Fruit fly (Drosophila melanogaster) whole organism, pupa: ENCODE measurements around the gene CG9743.
A peak's percentile ranks its signal among the peaks of the same experiment; 100 is the strongest.

Experiments
- CG10348 ChIP-seq: fragments of 200-800 bp; sonication (Bioruptor generic); IDR thresholded peaks from 2 replicates; pipeline ENCODE4 v1.3.6; 2022; ENCODE audit warnings: missing biosample characterization, missing genetic modification characterization
- CG12605 ChIP-seq: fragments of 200-800 bp; sonication (Bioruptor generic); IDR thresholded peaks from 2 replicates; pipeline ENCODE4 v1.3.6; 2022; ENCODE audit warnings: missing biosample characterization, missing genetic modification characterization
- CG13204 ChIP-seq: fragments of 200-800 bp; sonication (Bioruptor generic); optimal IDR thresholded peaks from 2 replicates; lab custom pipeline; 2018; ENCODE audit warnings: missing biosample characterization, mild to moderate bottlenecking, missing genetic modification characterization, moderate library complexity
- CG14655 ChIP-seq: fragments of 200-800 bp; sonication (Bioruptor generic); optimal IDR thresholded peaks from 3 replicates; lab custom pipeline; 2017; ENCODE audit warnings: mild to moderate bottlenecking, missing biosample characterization, missing genetic modification reagents, missing genetic modification characterization
- CG15710 ChIP-seq: fragments of 200-800 bp; sonication (Bioruptor generic); optimal IDR thresholded peaks from 2 replicates; lab custom pipeline; 2018; ENCODE audit warnings: missing biosample characterization, mild to moderate bottlenecking, missing genetic modification characterization, moderate library complexity
- CG17806 ChIP-seq: fragments of 200-800 bp; sonication (Bioruptor generic); optimal IDR thresholded peaks from 2 replicates; lab custom pipeline; 2018; ENCODE audit warnings: missing biosample characterization, mild to moderate bottlenecking, missing genetic modification characterization, moderate library complexity
- CG32121 ChIP-seq: fragments of 200-800 bp; sonication (Bioruptor generic); IDR thresholded peaks from 2 replicates; pipeline ENCODE4 v1.3.6; 2022; ENCODE audit warnings: missing biosample characterization, missing genetic modification characterization
- CG34367 ChIP-seq: fragments of 200-800 bp; sonication (Bioruptor generic); optimal IDR thresholded peaks from 2 replicates; lab custom pipeline; 2018; ENCODE audit warnings: missing biosample characterization, mild to moderate bottlenecking, missing genetic modification characterization
- CG4496 ChIP-seq: fragments of 200-800 bp; sonication (Bioruptor generic); IDR thresholded peaks from 3 replicates; pipeline ENCODE4 v1.3.6; 2022; ENCODE audit warnings: missing biosample characterization, missing genetic modification characterization
- CG8159 ChIP-seq: fragments of 200-800 bp; sonication (Bioruptor generic); optimal IDR thresholded peaks from 3 replicates; lab custom pipeline; 2018; ENCODE audit warnings: missing biosample characterization, mild to moderate bottlenecking, missing genetic modification characterization, moderate library complexity
- CG8301 ChIP-seq: fragments of 200-800 bp; sonication (Bioruptor generic); optimal IDR thresholded peaks from 2 replicates; lab custom pipeline; 2018; ENCODE audit warnings: missing biosample characterization, mild to moderate bottlenecking, missing genetic modification characterization
- CG9948 ChIP-seq: fragments of 200-800 bp; sonication (Bioruptor generic); optimal IDR thresholded peaks from 2 replicates; lab custom pipeline; 2018; ENCODE audit warnings: missing biosample characterization, mild to moderate bottlenecking, missing genetic modification characterization, moderate library complexity
- D1 ChIP-seq: fragments of 200-800 bp; sonication (Bioruptor generic); optimal IDR thresholded peaks from 2 replicates; lab custom pipeline; 2018; ENCODE audit warnings: missing biosample characterization, mild to moderate bottlenecking, missing genetic modification characterization, moderate library complexity
- EcR ChIP-seq: fragments of 200-800 bp; sonication (Bioruptor generic); optimal IDR thresholded peaks from 3 replicates; lab custom pipeline; 2019; ENCODE audit warnings: missing biosample characterization, missing genetic modification characterization, mild to moderate bottlenecking, moderate library complexity, missing genetic modification reagents
- Ets98B ChIP-seq: fragments of 200-800 bp; sonication (Bioruptor generic); IDR thresholded peaks from 2 replicates; pipeline ENCODE4 v1.3.6; 2022; ENCODE audit warnings: missing biosample characterization, missing genetic modification characterization
- Pif1A ChIP-seq: fragments of 200-800 bp; sonication (Bioruptor generic); optimal IDR thresholded peaks from 3 replicates; lab custom pipeline; 2016; ENCODE audit warnings: missing biosample characterization, missing genetic modification characterization
- Pif1B ChIP-seq: fragments of 200-800 bp; sonication (Bioruptor generic); optimal IDR thresholded peaks from 3 replicates; lab custom pipeline; 2016; ENCODE audit warnings: missing biosample characterization, missing genetic modification characterization
- Snoo ChIP-seq: fragments of 200-800 bp; sonication (Bioruptor generic); optimal IDR thresholded peaks from 3 replicates; lab custom pipeline; 2017; ENCODE audit warnings: missing biosample characterization, mild to moderate bottlenecking, missing genetic modification characterization, inconsistent platforms
- fd96Ca ChIP-seq: fragments of 200-800 bp; sonication (Bioruptor generic); IDR thresholded peaks from 3 replicates; pipeline ENCODE4 v1.3.6; 2022; ENCODE audit warnings: missing biosample characterization, missing genetic modification characterization
- gl ChIP-seq: fragments of 200-800 bp; sonication (Bioruptor generic); optimal IDR thresholded peaks from 2 replicates; lab custom pipeline; 2018; ENCODE audit warnings: missing biosample characterization, mild to moderate bottlenecking, missing genetic modification characterization
- rn ChIP-seq: fragments of 200-800 bp; sonication (Bioruptor generic); IDR thresholded peaks from 2 replicates; pipeline ENCODE4 v1.3.6; 2022; ENCODE audit warnings: missing biosample characterization, missing genetic modification characterization

CG9743 gene

DNA sequence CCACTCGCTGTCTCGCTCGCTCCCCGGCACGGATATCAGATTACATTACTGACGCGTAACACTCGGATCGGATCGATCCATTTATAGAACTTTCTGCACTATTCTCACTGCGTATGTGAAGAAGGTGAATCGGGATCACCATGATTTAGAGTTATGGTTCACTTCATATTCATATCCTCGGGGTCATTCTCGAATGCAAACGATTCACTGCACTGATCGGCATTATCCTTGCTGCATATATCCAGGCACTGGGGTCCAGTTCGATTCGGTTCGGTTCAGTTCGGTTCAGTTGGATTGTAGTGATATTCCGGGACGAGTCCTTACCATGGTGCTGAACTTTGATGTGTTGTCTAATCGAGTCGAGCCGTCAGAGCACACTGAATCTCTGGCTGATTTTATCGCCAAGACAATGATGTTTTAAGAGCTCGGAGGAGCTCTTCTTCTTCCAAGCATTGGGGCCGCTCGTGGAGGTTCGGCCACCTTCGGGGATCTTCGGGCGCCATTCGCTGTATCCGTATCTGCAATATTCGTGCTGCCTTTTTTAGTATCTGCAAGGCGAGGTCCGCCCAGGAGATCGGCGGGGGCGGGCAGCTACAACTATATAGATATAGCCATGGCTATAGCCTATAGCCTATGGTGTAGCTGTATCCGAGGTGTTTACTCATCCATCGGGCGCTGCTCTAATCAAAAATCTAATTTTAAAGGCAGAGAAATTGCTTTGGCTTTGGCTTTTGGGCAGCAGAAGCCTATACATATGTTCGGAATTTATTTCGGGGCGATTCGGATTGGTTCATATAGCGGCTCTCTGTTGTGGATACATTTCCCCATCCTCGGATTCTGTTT is 28.4 kb downstream of the CG9743 start, which contains the start of gene Mlc2:
Gene Mlc2 (minus strand): TSS at position 392 of the 843 bp plus-strand sequence.
- TF ChIP-seq CG12605 (GFP tag; lab: Robert Waterston, UW) (no peak), EcR (GFP tag; lab: Kevin White, UChicago) (no peak), gl (tag; lab: Kevin White, UChicago) (no peak), CG14655 (GFP tag; lab: Kevin White, UChicago) (no peak), Pif1A (GFP tag; lab: Kevin White, UChicago) (no peak)

- TF ChIP-seq rn (GFP tag; lab: Robert Waterston, UW) (peak; percentile 91), CG9948 (tag; lab: Kevin White, UChicago) (peak; percentile 72), CG8301 (tag; lab: Kevin White, UChicago) (peak; percentile 80), CG15710 (tag; lab: Kevin White, UChicago) (peak; percentile 70), CG8159 (tag; lab: Kevin White, UChicago) (peak; percentile 72), CG34367 (peak; percentile 67), Pif1B (GFP tag; lab: Kevin White, UChicago) (peak; percentile 87), Pif1A (GFP tag; lab: Kevin White, UChicago) (peak; percentile 86), Snoo (tag; lab: Kevin White, UChicago) (peak; percentile 81), fd96Ca (GFP tag; lab: Robert Waterston, UW) (peak; percentile 92), CG32121 (peak; percentile 93), CG12605 (GFP tag; lab: Robert Waterston, UW) (peak; percentile 90), CG10348 (GFP tag; lab: Robert Waterston, UW) (peak; percentile 59), D1 (tag; lab: Kevin White, UChicago) (peak; percentile 13), CG4496 (GFP tag; lab: Robert Waterston, UW) (peak; percentile 96), EcR (GFP tag; lab: Kevin White, UChicago) (peak; percentile 27), Ets98B (GFP tag; lab: Robert Waterston, UW) (peak; percentile 95), CG13204 (no peak), gl (tag; lab: Kevin White, UChicago) (peak; percentile 21), CG14655 (GFP tag; lab: Kevin White, UChicago) (peak; percentile 86), CG17806 (tag; lab: Kevin White, UChicago) (peak; percentile 73)
These were observed 31.8 kb downstream of the CG9743 start, which contains the start of gene Rsod for dm6 chr3R:30170671-30171667. Gene Rsod (minus strand): TSS chr3R:30171207.

- no peak for TF ChIP-seq CG17806 (tag; lab: Kevin White, UChicago)
- TF ChIP-seq Ets98B (GFP tag; lab: Robert Waterston, UW), result no peak
- no peak for TF ChIP-seq CG4496 (GFP tag; lab: Robert Waterston, UW)
- no peak for TF ChIP-seq CG9948 (tag; lab: Kevin White, UChicago)
- no peak for TF ChIP-seq CG12605 (GFP tag; lab: Robert Waterston, UW)
- no peak for TF ChIP-seq rn (GFP tag; lab: Robert Waterston, UW)
- TF ChIP-seq CG14655 (GFP tag; lab: Kevin White, UChicago), result no peak
- TF ChIP-seq CG15710 (tag; lab: Kevin White, UChicago), result no peak
- TF ChIP-seq gl (tag; lab: Kevin White, UChicago), result no peak
- TF ChIP-seq CG8159 (tag; lab: Kevin White, UChicago), result no peak
- TF ChIP-seq D1 (tag; lab: Kevin White, UChicago), result no peak
- no peak for TF ChIP-seq EcR (GFP tag; lab: Kevin White, UChicago)
- TF ChIP-seq CG32121, result no peak
- TF ChIP-seq CG10348 (GFP tag; lab: Robert Waterston, UW), result no peak
- TF ChIP-seq CG13204, result no peak
These were observed 36.5 kb downstream of the CG9743 start, which contains the start of gene VhaAC45RP for dm6 chr3R:30166159-30166784. Gene VhaAC45RP (minus strand): TSS chr3R:30166419.

DNA sequence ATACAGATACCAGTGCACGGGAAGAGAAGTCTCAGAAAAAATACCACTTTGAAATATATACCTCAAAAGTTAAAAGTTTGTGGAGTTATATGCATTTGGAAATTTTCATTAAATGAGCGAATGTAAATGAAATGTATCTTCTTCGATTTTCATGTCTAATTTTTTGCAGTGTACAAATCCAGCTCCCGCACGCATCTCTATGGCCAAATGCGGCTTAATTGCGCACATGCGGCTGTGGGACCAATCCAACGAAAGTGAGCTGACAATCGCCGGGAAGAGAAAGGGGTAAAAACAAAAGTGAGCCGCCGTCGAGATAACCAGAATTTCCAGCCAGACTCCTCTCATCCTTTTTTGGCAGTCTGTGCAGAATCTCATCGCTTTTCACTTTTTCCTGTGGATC is 38.6 kb downstream of the CG9743 start:
- peak; percentile 85 for TF ChIP-seq fd96Ca (GFP tag; lab: Robert Waterston, UW)
- TF ChIP-seq CG4496 (GFP tag; lab: Robert Waterston, UW), result peak; percentile 88
- peak; percentile 77 for TF ChIP-seq CG14655 (GFP tag; lab: Kevin White, UChicago)
- TF ChIP-seq rn (GFP tag; lab: Robert Waterston, UW), result peak; percentile 59; the same call in 1 of the 2 replicates
- no peak for TF ChIP-seq CG13204
- TF ChIP-seq CG8159 (tag; lab: Kevin White, UChicago), result no peak
- TF ChIP-seq Pif1B (GFP tag; lab: Kevin White, UChicago), result peak; percentile 57
- no peak for TF ChIP-seq CG15710 (tag; lab: Kevin White, UChicago)
- peak; percentile 87 for TF ChIP-seq Ets98B (GFP tag; lab: Robert Waterston, UW)
- peak; percentile 46 for TF ChIP-seq Pif1A (GFP tag; lab: Kevin White, UChicago)
- TF ChIP-seq CG34367, result no peak
- peak; percentile 72 for TF ChIP-seq CG8301 (tag; lab: Kevin White, UChicago)
- peak; percentile 12 for TF ChIP-seq Snoo (tag; lab: Kevin White, UChicago)
- no peak for TF ChIP-seq D1 (tag; lab: Kevin White, UChicago)
- TF ChIP-seq gl (tag; lab: Kevin White, UChicago), result no peak
- peak; percentile 92 for TF ChIP-seq CG32121
- TF ChIP-seq EcR (GFP tag; lab: Kevin White, UChicago), result no peak
- peak; percentile 70 for TF ChIP-seq CG12605 (GFP tag; lab: Robert Waterston, UW)
- peak; percentile 32 for TF ChIP-seq CG17806 (tag; lab: Kevin White, UChicago)
- TF ChIP-seq CG10348 (GFP tag; lab: Robert Waterston, UW), result no peak
- TF ChIP-seq CG9948 (tag; lab: Kevin White, UChicago), result peak; percentile 5
- TF ChIP-seq, all 21 proteins: peak for 13
